Worm (Caenorhabditis elegans) whole organism, L3 larva: ENCODE results near the gene Y41E3.6.
A peak's percentile ranks its signal among the peaks of the same experiment; 100 is the strongest.

Source experiments
- daf-12 ChIP-seq: fragments of 150-350 bp; optimal IDR thresholded peaks from 2 replicates; lab custom pipeline; 2014; ENCODE audit warnings: missing biosample characterization, missing genetic modification reagents, missing genetic modification characterization
- elt-2 ChIP-seq: sonication (generic microtip); optimal IDR thresholded peaks from 2 replicates; lab custom pipeline; 2016; ENCODE audit warnings: missing genetic modification reagents, mild to moderate bottlenecking, missing genetic modification characterization, missing compliant biosample characterization

- TF ChIP-seq elt-2 (peak; percentile 97), daf-12 (no peak)
These were observed 47.2 kb upstream of the Y41E3.6 start for ce11 chrIV:14959375-14959774.
